Fruit fly (Drosophila melanogaster): Measurements from ENCODE around the gene CG12985.

CG12985 gene

DNA sequence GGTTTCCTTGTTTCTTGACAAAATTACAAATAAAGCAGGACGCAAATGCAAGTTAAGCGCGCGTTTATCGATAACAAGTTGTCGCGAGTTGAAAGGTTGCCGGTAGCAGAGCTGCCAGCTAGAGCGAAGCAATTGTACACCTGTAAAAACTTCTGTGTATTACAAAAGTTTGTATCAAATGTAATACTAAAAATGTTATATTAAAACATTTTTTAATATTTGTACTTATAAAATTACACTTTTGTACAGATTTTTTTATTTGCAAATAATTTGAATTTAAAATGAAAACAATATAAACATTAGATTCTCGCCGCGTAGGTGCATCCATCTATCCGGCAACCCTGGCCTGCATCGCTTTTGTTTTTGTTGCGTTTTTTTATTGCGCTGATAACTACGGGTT lies 38.9 kb upstream of the CG12985 start, which contains the start of the genes CG8142 and Ucp4A (continued):
- TF ChIP-seq Gug (GFP tag; IDR thresholded peaks at IDR 0.05): peak; percentile 92
- no peak for TF ChIP-seq fd64A (GFP tag; optimal IDR thresholded peaks at IDR 0.05)
- peak; percentile 25 for TF ChIP-seq ftz-f1 (GFP tag; optimal IDR thresholded peaks at IDR 0.05)
- peak; percentile 26 for TF ChIP-seq dm (GFP tag; optimal IDR thresholded peaks at IDR 0.05)
- TF ChIP-seq mld (GFP tag; IDR thresholded peaks at IDR 0.05; ENCODE audit: partially characterized antibody): no peak
- TF ChIP-seq tll (GFP tag; optimal IDR thresholded peaks at IDR 0.05): peak in 1 of 2 experiments; percentile 7
- TF ChIP-seq GATAe (GFP tag; conservative IDR thresholded peaks at IDR 0.05): peak; percentile 90
- 0 out of 4 replicates have a peak, but pooled peaks have one; percentile 40 for TF ChIP-seq Dll (GFP tag; IDR thresholded peaks at IDR 0.05; ENCODE audit: partially characterized antibody)
- TF ChIP-seq Six4 (GFP tag; optimal IDR thresholded peaks at IDR 0.05): peak; percentile 87
- TF ChIP-seq CrebB (tag; optimal IDR thresholded peaks at IDR 0.05): peak; percentile 66
- TF ChIP-seq Stat92E (GFP tag; optimal IDR thresholded peaks at IDR 0.05): no peak
- TF ChIP-seq CG1603 (tag; optimal IDR thresholded peaks at IDR 0.05): peak; percentile 47
- peak; percentile 95 for TF ChIP-seq CoRest (tag; optimal IDR thresholded peaks at IDR 0.05)
- peak; percentile 83 for TF ChIP-seq Usf (GFP tag; optimal IDR thresholded peaks at IDR 0.05)
- peak; percentile 96 for TF ChIP-seq CG4730 (GFP tag; IDR thresholded peaks at IDR 0.05)
- peak; percentile 82 for TF ChIP-seq scrt (GFP tag; optimal IDR thresholded peaks at IDR 0.05)
- no peak; the same call in 1 of the 2 replicates for TF ChIP-seq CG13287 (GFP tag; IDR thresholded peaks at IDR 0.05; ENCODE audit: partially characterized antibody)
- TF ChIP-seq CG12104 (GFP tag; optimal IDR thresholded peaks at IDR 0.05): peak; percentile 87
- TF ChIP-seq klu (GFP tag; IDR thresholded peaks at IDR 0.05): peak; percentile 93
- peak; percentile 60 for TF ChIP-seq CG10274 (GFP tag; optimal IDR thresholded peaks at IDR 0.05)
- TF ChIP-seq CG14860 (GFP tag; IDR thresholded peaks at IDR 0.05; ENCODE audit: partially characterized antibody): no peak
- TF ChIP-seq odd (GFP tag; optimal IDR thresholded peaks at IDR 0.05): peak; percentile 75
- peak; percentile 73 for TF ChIP-seq bab2 (GFP tag; optimal IDR thresholded peaks at IDR 0.05)
- TF ChIP-seq ttk (GFP tag; IDR thresholded peaks at IDR 0.05): peak; percentile 97
- TF ChIP-seq B-H1 (GFP tag; IDR thresholded peaks at IDR 0.05): peak; percentile 94
- TF ChIP-seq Bgb (GFP tag; IDR thresholded peaks at IDR 0.05; ENCODE audit: partially characterized antibody): peak; percentile 21; the same call in 1 of the 2 replicates
- TF ChIP-seq CG6654 (GFP tag; optimal IDR thresholded peaks at IDR 0.05): peak; percentile 62
- TF ChIP-seq Doc2 (GFP tag; IDR thresholded peaks at IDR 0.05): peak; percentile 79
- peak; percentile 88 for TF ChIP-seq gsb-n (tag; optimal IDR thresholded peaks at IDR 0.05)
- peak; percentile 89 for TF ChIP-seq Blimp-1 (GFP tag; optimal IDR thresholded peaks at IDR 0.05)
- TF ChIP-seq Fer3 (tag; optimal IDR thresholded peaks at IDR 0.05): peak; percentile 92
- no peak for TF ChIP-seq CG17568 (GFP tag; optimal IDR thresholded peaks at IDR 0.05)
- peak; percentile 94 for TF ChIP-seq stc (GFP tag; IDR thresholded peaks at IDR 0.05)
- peak; percentile 34 for TF ChIP-seq pzg (GFP tag; optimal IDR thresholded peaks at IDR 0.05)
- TF ChIP-seq bsh (GFP tag; optimal IDR thresholded peaks at IDR 0.05): peak; percentile 21 to 92
- TF ChIP-seq Hr51 (GFP tag; optimal IDR thresholded peaks at IDR 0.05): peak; percentile 77 to 86
- TF ChIP-seq sob (GFP tag; IDR thresholded peaks at IDR 0.05): peak; percentile 96
- TF ChIP-seq tgo (GFP tag; IDR thresholded peaks at IDR 0.05): peak; percentile 98
- TF ChIP-seq CG1792 (GFP tag; optimal IDR thresholded peaks at IDR 0.05): no peak
- TF ChIP-seq lilli (GFP tag; optimal IDR thresholded peaks at IDR 0.05): peak; percentile 87
- TF ChIP-seq wdn (GFP tag; IDR thresholded peaks at IDR 0.05): peak; percentile 93
- peak; percentile 93 for TF ChIP-seq jigr1 (GFP tag; IDR thresholded peaks at IDR 0.05)
- peak; percentile 79 for TF ChIP-seq CG10147 (GFP tag; optimal IDR thresholded peaks at IDR 0.05)
- TF ChIP-seq CG6254 (GFP tag; optimal IDR thresholded peaks at IDR 0.05): peak; percentile 79
- peak; percentile 93 for TF ChIP-seq CG2889 (GFP tag; IDR thresholded peaks at IDR 0.05)
- peak; percentile 59 for TF ChIP-seq crol (GFP tag; IDR thresholded peaks at IDR 0.05)
- TF ChIP-seq CG10565 (GFP tag; optimal IDR thresholded peaks at IDR 0.05): peak; percentile 23
- peak; percentile 19 for TF ChIP-seq grn (GFP tag; optimal IDR thresholded peaks at IDR 0.05)
- TF ChIP-seq cg (GFP tag; optimal IDR thresholded peaks at IDR 0.05): no peak

Data from whole organism, embryonic.